Worm (Caenorhabditis elegans): ENCODE measurements around the gene lron-1.
"Not testable (repeated sequence)": the region's sequence is repeated elsewhere in the genome, so short reads cannot be mapped to it uniquely, and the experiment has no call there.

The lron-1 gene

ce11 chrX:14572419-14572818 is at the start of gene lron-1:
lron-1 (plus strand) TSS chrX:14572719.
- TF ChIP-seq alr-1 (tag; optimal IDR thresholded peaks at IDR 0.05), result no peak
- no peak for TF ChIP-seq mab-5 (tag; optimal IDR thresholded peaks at IDR 0.05)
- TF ChIP-seq skn-1 (tag; optimal IDR thresholded peaks at IDR 0.05), result no peak
- no peak for TF ChIP-seq zag-1 (tag; optimal IDR thresholded peaks at IDR 0.05)
- TF ChIP-seq blmp-1 (tag; optimal IDR thresholded peaks at IDR 0.05; ENCODE audit: insufficient read depth), result no peak
- TF ChIP-seq ceh-82 (tag; optimal IDR thresholded peaks at IDR 0.05), result no peak
- no peak for TF ChIP-seq sma-3 (GFP tag; optimal IDR thresholded peaks at IDR 0.05)
- TF ChIP-seq snpc-4 (tag; optimal IDR thresholded peaks at IDR 0.05), result no peak
- TF ChIP-seq nhr-12 (tag; optimal IDR thresholded peaks at IDR 0.05), result no peak
- no peak for TF ChIP-seq sem-4 (tag; optimal IDR thresholded peaks at IDR 0.05)
- TF ChIP-seq dmd-4 (tag; optimal IDR thresholded peaks at IDR 0.05), result no peak

- TF ChIP-seq ceh-82 (tag; optimal IDR thresholded peaks at IDR 0.05) (no peak), sma-3 (GFP tag; optimal IDR thresholded peaks at IDR 0.05) (no peak), blmp-1 (tag; optimal IDR thresholded peaks at IDR 0.05; ENCODE audit: insufficient read depth) (no peak), lin-13 (GFP tag; optimal IDR thresholded peaks at IDR 0.05) (no peak), snpc-4 (tag; optimal IDR thresholded peaks at IDR 0.05) (no peak), Y55F3AM.14 (GFP tag; optimal IDR thresholded peaks at IDR 0.05) (no peak), aly-2 (tag; optimal IDR thresholded peaks at IDR 0.05) (no peak)
Measured at ce11 chrX:14523275-14523674, 49.2 kb upstream of the lron-1 start, which contains the start of gene nspc-16. nspc-16 (plus strand) TSS chrX:14523575.

ce11 chrX:14525081-14525324 is 47.5 kb upstream of the lron-1 start, which contains the start of gene nspc-17:
nspc-17 (minus strand) TSS chrX:14525181.
- TF ChIP-seq unc-62 (GFP tag; optimal IDR thresholded peaks at IDR 0.05); lsy-2 (tag; optimal IDR thresholded peaks at IDR 0.05); mab-5 (tag; optimal IDR thresholded peaks at IDR 0.05): not testable (repeated sequence)

- TF ChIP-seq crh-2 (tag; optimal IDR thresholded peaks at IDR 0.05) (peak; percentile 100), nhr-11 (tag; optimal IDR thresholded peaks at IDR 0.05) (peak; percentile 81), R02D3.7 (tag; optimal IDR thresholded peaks at IDR 0.05) (peak; percentile 83), ceh-82 (tag; optimal IDR thresholded peaks at IDR 0.05) (peak; percentile 100), nhr-6 (tag; optimal IDR thresholded peaks at IDR 0.05) (peak; percentile 99), nhr-77 (tag; optimal IDR thresholded peaks at IDR 0.05) (peak; percentile 99), skn-1 (tag; optimal IDR thresholded peaks at IDR 0.05) (peak; percentile 85), blmp-1 (tag; optimal IDR thresholded peaks at IDR 0.05; ENCODE audit: insufficient read depth) (peak; percentile 87), elt-1 (tag; optimal IDR thresholded peaks at IDR 0.05) (no peak), nhr-25 (tag; optimal IDR thresholded peaks at IDR 0.05) (peak; percentile 99), unc-39 (tag; optimal IDR thresholded peaks at IDR 0.05) (peak; percentile 79), nhr-12 (tag; optimal IDR thresholded peaks at IDR 0.05) (peak; percentile 80), ZK546.5 (tag; optimal IDR thresholded peaks at IDR 0.05) (peak; percentile 88), snpc-4 (tag; optimal IDR thresholded peaks at IDR 0.05) (peak; percentile 92), lin-13 (GFP tag; optimal IDR thresholded peaks at IDR 0.05) (peak; percentile 99), gmeb-1 (tag; optimal IDR thresholded peaks at IDR 0.05) (peak; percentile 94), mab-5 (tag; optimal IDR thresholded peaks at IDR 0.05) (peak; percentile 99), nhr-129 (tag; optimal IDR thresholded peaks at IDR 0.05) (peak; percentile 100), ztf-11 (tag; optimal IDR thresholded peaks at IDR 0.05) (peak; percentile 82), dmd-4 (tag; optimal IDR thresholded peaks at IDR 0.05) (peak; percentile 74), C34F6.9 (tag; optimal IDR thresholded peaks at IDR 0.05) (peak; percentile 99), ama-1 (optimal IDR thresholded peaks at IDR 0.05) (peak; percentile 69), unc-55 (GFP tag; optimal IDR thresholded peaks at IDR 0.05) (peak; percentile 99), peb-1 (tag; optimal IDR thresholded peaks at IDR 0.05) (no peak), nhr-23 (tag; optimal IDR thresholded peaks at IDR 0.05) (no peak), egl-27 (tag; optimal IDR thresholded peaks at IDR 0.05) (peak; percentile 98), lsy-2 (tag; optimal IDR thresholded peaks at IDR 0.05) (peak; percentile 97), lin-39 (tag; optimal IDR thresholded peaks at IDR 0.05) (peak; percentile 97), zag-1 (tag; optimal IDR thresholded peaks at IDR 0.05) (peak; percentile 99), sma-3 (GFP tag; optimal IDR thresholded peaks at IDR 0.05) (peak; percentile 99), aly-2 (tag; optimal IDR thresholded peaks at IDR 0.05) (peak; percentile 97), ceh-16 (tag; optimal IDR thresholded peaks at IDR 0.05) (peak; percentile 97), sem-4 (tag; optimal IDR thresholded peaks at IDR 0.05) (peak; percentile 99), unc-62 (GFP tag; optimal IDR thresholded peaks at IDR 0.05) (peak; percentile 99), nhr-10 (tag; optimal IDR thresholded peaks at IDR 0.05) (peak; percentile 98), fos-1 (tag; optimal IDR thresholded peaks at IDR 0.05) (peak; percentile 99), ztf-1 (GFP tag; conservative IDR thresholded peaks at IDR 0.05) (no peak), alr-1 (tag; optimal IDR thresholded peaks at IDR 0.05) (no peak), nhr-21 (tag; optimal IDR thresholded peaks at IDR 0.05) (peak; percentile 100), mdl-1 (tag; optimal IDR thresholded peaks at IDR 0.05) (peak; percentile 96 to 97), sma-9 (GFP tag; optimal IDR thresholded peaks at IDR 0.05) (peak; percentile 99), sma-9 (tag; optimal IDR thresholded peaks at IDR 0.05) (no peak)
Measured at ce11 chrX:14525325-14526305, 46.9 kb upstream of the lron-1 start.

All from whole organism, L2 larva.